Fruit fly (Drosophila melanogaster) whole organism, embryonic: Measurements from ENCODE around the gene Hayan.

Source experiments
- Bdp1 ChIP-seq: fragments of 200-800 bp; sonication (Bioruptor generic); optimal IDR thresholded peaks from 3 replicates; lab custom pipeline; 2016; ENCODE audit warnings: missing biosample characterization, missing genetic modification characterization
- CG1024 ChIP-seq: fragments of 200-800 bp; sonication (Bioruptor generic); IDR thresholded peaks from 2 replicates; pipeline ENCODE4 v1.3.6; 2022; ENCODE audit warnings: missing biosample characterization, missing genetic modification characterization
- CG10431 ChIP-seq: fragments of 200-800 bp; sonication (Bioruptor generic); optimal IDR thresholded peaks from 3 replicates; lab custom pipeline; 2018; ENCODE audit warnings: missing biosample characterization, mild to moderate bottlenecking, missing genetic modification characterization
- CG11696 ChIP-seq: fragments of 200-800 bp; sonication (Bioruptor generic); IDR thresholded peaks from 2 replicates; pipeline ENCODE4 v1.3.6; 2022; ENCODE audit warnings: missing biosample characterization, missing genetic modification characterization
- CG12155 ChIP-seq: fragments of 200-800 bp; sonication (Bioruptor generic); optimal IDR thresholded peaks from 3 replicates; lab custom pipeline; 2016; ENCODE audit warnings: missing biosample characterization, missing genetic modification characterization
- CG15011 ChIP-seq: fragments of 200-800 bp; sonication (Bioruptor generic); optimal IDR thresholded peaks from 3 replicates; lab custom pipeline; 2018; ENCODE audit warnings: missing biosample characterization, mild to moderate bottlenecking, missing genetic modification characterization
- CG15601 ChIP-seq: fragments of 200-800 bp; sonication (Bioruptor generic); optimal IDR thresholded peaks from 3 replicates; lab custom pipeline; 2019; ENCODE audit warnings: missing biosample characterization, mild to moderate bottlenecking, missing genetic modification characterization, moderate library complexity
- CG16779 ChIP-seq: fragments of 200-800 bp; sonication (Bioruptor generic); IDR thresholded peaks from 2 replicates; pipeline ENCODE4 v1.3.6; 2022; ENCODE audit warnings: missing biosample characterization, missing genetic modification characterization
- CG17328 ChIP-seq: fragments of 200-800 bp; sonication (Bioruptor generic); IDR thresholded peaks from 2 replicates; pipeline ENCODE4 v1.3.6; 2022; ENCODE audit warnings: missing biosample characterization, missing genetic modification characterization
- CG18011 ChIP-seq: fragments of 200-800 bp; sonication (Bioruptor generic); optimal IDR thresholded peaks from 2 replicates; lab custom pipeline; 2017; ENCODE audit warnings: missing biosample characterization, missing genetic modification characterization, mild to moderate bottlenecking, moderate library complexity, missing genotype
- CG1832 ChIP-seq: fragments of 200-800 bp; sonication (Bioruptor generic); optimal IDR thresholded peaks from 2 replicates; lab custom pipeline; 2017; ENCODE audit warnings: missing biosample characterization, mild to moderate bottlenecking, missing genetic modification characterization, inconsistent platforms
- CG18599 ChIP-seq: fragments of 200-800 bp; sonication (Bioruptor generic); optimal IDR thresholded peaks from 3 replicates; lab custom pipeline; 2017; ENCODE audit warnings: missing biosample characterization, missing genetic modification characterization, mild to moderate bottlenecking, moderate library complexity, missing genetic modification reagents
- CG2678 ChIP-seq: fragments of 200-800 bp; sonication (Bioruptor generic); optimal IDR thresholded peaks from 3 replicates; lab custom pipeline; 2019; ENCODE audit warnings: missing biosample characterization, mild to moderate bottlenecking, missing genetic modification characterization, moderate library complexity
- CG3995 ChIP-seq: fragments of 200-800 bp; sonication (Bioruptor generic); optimal IDR thresholded peaks from 3 replicates; lab custom pipeline; 2016; ENCODE audit warnings: missing biosample characterization, missing genetic modification characterization
- CG4282 ChIP-seq: fragments of 200-800 bp; sonication (Bioruptor generic); optimal IDR thresholded peaks from 2 replicates; lab custom pipeline; 2016; ENCODE audit warnings: missing biosample characterization, missing genetic modification characterization
- CG6254 ChIP-seq: fragments of 200-800 bp; sonication (Bioruptor generic); optimal IDR thresholded peaks from 3 replicates; lab custom pipeline; 2017; ENCODE audit warnings: mild to moderate bottlenecking, missing biosample characterization, missing genetic modification reagents, missing genetic modification characterization
- CHES-1-like ChIP-seq: fragments of 200-800 bp; sonication (Bioruptor generic); optimal IDR thresholded peaks from 2 replicates; lab custom pipeline; 2016; ENCODE audit warnings: missing biosample characterization, missing genetic modification characterization
- Dfd ChIP-seq, 2 experiments: fragments of >200 bp; optimal IDR thresholded peaks; 2 replicates each; lab custom pipeline; 2017; ENCODE audit warnings: missing biosample characterization in 2 of 2, missing genetic modification characterization in 2 of 2
- E2f1 ChIP-seq: fragments of 200-800 bp; sonication (Bioruptor generic); IDR thresholded peaks from 2 replicates; pipeline ENCODE4 v1.3.6; 2022; ENCODE audit warnings: missing biosample characterization, missing genetic modification characterization
- Eip74EF ChIP-seq, 2 experiments: fragments of 200-800 bp in 1 of 2; fragments of >200 bp in 1 of 2; sonication (Bioruptor generic) in 1 of 2; optimal IDR thresholded peaks; 2 replicates each; lab custom pipeline; 2017 to 2019; ENCODE audit warnings: missing biosample characterization in 2 of 2, missing genetic modification characterization in 2 of 2, mild to moderate bottlenecking in 1 of 2, moderate library complexity in 1 of 2
- HHEX ChIP-seq: fragments of 200-800 bp; sonication (Bioruptor generic); optimal IDR thresholded peaks from 3 replicates; lab custom pipeline; 2017; ENCODE audit warnings: missing biosample characterization, mild to moderate bottlenecking, missing genetic modification characterization, missing genetic modification reagents
- HLH54F ChIP-seq: fragments of 200-800 bp; sonication (Bioruptor generic); optimal IDR thresholded peaks from 3 replicates; lab custom pipeline; 2016; ENCODE audit warnings: missing biosample characterization, missing genetic modification characterization
- Hey ChIP-seq: fragments of 200-800 bp; sonication (Bioruptor generic); optimal IDR thresholded peaks from 3 replicates; lab custom pipeline; 2018; ENCODE audit warnings: missing biosample characterization, mild to moderate bottlenecking, missing genetic modification characterization
- Hmx ChIP-seq: fragments of 200-800 bp; sonication (Bioruptor generic); optimal IDR thresholded peaks from 2 replicates; lab custom pipeline; 2016; ENCODE audit warnings: missing biosample characterization, missing genetic modification characterization
- Hr3 ChIP-seq: fragments of 200-800 bp; sonication (Bioruptor generic); optimal IDR thresholded peaks from 3 replicates; lab custom pipeline; 2016; ENCODE audit warnings: missing biosample characterization, missing genetic modification characterization
- Hr51 ChIP-seq, 2 experiments: fragments of 200-800 bp; sonication (Bioruptor generic); optimal IDR thresholded peaks; 2 replicates in 1 of 2; 3 replicates in 1 of 2; lab custom pipeline; 2016 to 2018; ENCODE audit warnings: missing biosample characterization in 2 of 2, missing genetic modification characterization in 2 of 2, mild to moderate bottlenecking in 1 of 2, moderate library complexity in 1 of 2
- Nf-YA ChIP-seq: fragments of 200-800 bp; sonication (Bioruptor generic); IDR thresholded peaks from 2 replicates; pipeline ENCODE4 v1.3.6; 2022; ENCODE audit warnings: missing biosample characterization, missing genetic modification characterization
- PHDP ChIP-seq: fragments of 200-800 bp; sonication (Bioruptor generic); optimal IDR thresholded peaks from 3 replicates; lab custom pipeline; 2018; ENCODE audit warnings: missing biosample characterization, mild to moderate bottlenecking, missing genetic modification characterization, moderate library complexity
- amos ChIP-seq: fragments of 200-800 bp; sonication (Bioruptor generic); IDR thresholded peaks from 2 replicates; pipeline ENCODE4 v1.3.6; 2022; ENCODE audit warnings: missing biosample characterization, missing genetic modification characterization; ENCODE audit not compliant: partially characterized antibody
- aop ChIP-seq: fragments of 200-800 bp; sonication (Bioruptor generic); IDR thresholded peaks from 2 replicates; pipeline ENCODE4 v1.3.6; 2022; ENCODE audit warnings: missing biosample characterization, missing genetic modification characterization
- bab2 ChIP-seq: fragments of 200-800 bp; sonication (Bioruptor generic); optimal IDR thresholded peaks from 2 replicates; lab custom pipeline; 2016; ENCODE audit warnings: missing biosample characterization, missing genetic modification characterization
- ewg ChIP-seq: fragments of 200-800 bp; sonication (Bioruptor generic); optimal IDR thresholded peaks from 3 replicates; lab custom pipeline; 2017; ENCODE audit warnings: mild to moderate bottlenecking, missing biosample characterization, missing genetic modification reagents, missing genetic modification characterization
- eyg ChIP-seq: fragments of 200-800 bp; sonication (Bioruptor generic); optimal IDR thresholded peaks from 3 replicates; lab custom pipeline; 2016; ENCODE audit warnings: missing biosample characterization, missing genetic modification characterization
- ftz-f1 ChIP-seq: fragments of 200-800 bp; sonication (Bioruptor generic); optimal IDR thresholded peaks from 2 replicates; lab custom pipeline; 2016; ENCODE audit warnings: missing biosample characterization, missing genetic modification characterization
- gsb ChIP-seq: fragments of 200-800 bp; sonication (Bioruptor generic); IDR thresholded peaks from 2 replicates; pipeline ENCODE4 v1.3.6; 2022; ENCODE audit warnings: missing biosample characterization, missing genetic modification characterization
- ham ChIP-seq: fragments of 200-800 bp; sonication (Bioruptor generic); IDR thresholded peaks from 2 replicates; pipeline ENCODE4 v1.3.6; 2022; ENCODE audit warnings: missing biosample characterization, missing genetic modification characterization
- hkb ChIP-seq, 2 experiments: fragments of 200-800 bp in 1 of 2; fragments of >200 bp in 1 of 2; sonication (Bioruptor generic) in 1 of 2; IDR thresholded peaks in 1 of 2; optimal IDR thresholded peaks in 1 of 2; 2 replicates each; pipeline versions ENCODE4 v1.3.6 to Lab custom; 2017 to 2022; ENCODE audit warnings: missing biosample characterization in 1 of 2, missing genetic modification characterization in 1 of 2
- luna ChIP-seq: fragments of 200-800 bp; sonication (Bioruptor generic); optimal IDR thresholded peaks from 2 replicates; lab custom pipeline; 2016; ENCODE audit warnings: missing biosample characterization, missing genetic modification characterization
- mam ChIP-seq: fragments of 200-800 bp; sonication (Bioruptor generic); optimal IDR thresholded peaks from 3 replicates; lab custom pipeline; 2016; ENCODE audit warnings: missing biosample characterization, missing genetic modification characterization
- nmo ChIP-seq: fragments of 200-800 bp; sonication (Bioruptor generic); optimal IDR thresholded peaks from 2 replicates; lab custom pipeline; 2018; ENCODE audit warnings: missing biosample characterization, mild to moderate bottlenecking, missing genetic modification characterization, moderate library complexity
- oc ChIP-seq: fragments of 200-800 bp; sonication (Bioruptor generic); optimal IDR thresholded peaks from 2 replicates; lab custom pipeline; 2018; ENCODE audit warnings: missing biosample characterization, mild to moderate bottlenecking, missing genetic modification characterization, moderate library complexity
- pho ChIP-seq: fragments of 200-800 bp; sonication (Bioruptor generic); optimal IDR thresholded peaks from 2 replicates; lab custom pipeline; 2016; ENCODE audit warnings: missing biosample characterization, missing genetic modification characterization
- prd ChIP-seq, 3 experiments: fragments of >200 bp in 2 of 3; fragments of 200-800 bp in 1 of 3; sonication (Bioruptor generic) in 1 of 3; optimal IDR thresholded peaks in 2 of 3; IDR thresholded peaks in 1 of 3; 2 replicates in 2 of 3; 3 replicates in 1 of 3; pipeline versions ENCODE4 v1.3.6 to Lab custom; 2017 to 2022; ENCODE audit warnings: missing biosample characterization in 1 of 3, missing genetic modification characterization in 1 of 3
- seq ChIP-seq: fragments of 200-800 bp; sonication (Bioruptor generic); IDR thresholded peaks from 2 replicates; pipeline ENCODE4 v1.3.6; 2022; ENCODE audit warnings: missing biosample characterization, missing genetic modification characterization
- stc ChIP-seq: fragments of 200-800 bp; sonication (Bioruptor generic); IDR thresholded peaks from 2 replicates; pipeline ENCODE4 v1.3.6; 2022; ENCODE audit warnings: missing biosample characterization, missing genetic modification characterization
- tna ChIP-seq: fragments of 200-800 bp; sonication (Bioruptor generic); IDR thresholded peaks from 2 replicates; pipeline ENCODE4 v1.3.6; 2022; ENCODE audit warnings: missing biosample characterization, missing genetic modification characterization; ENCODE audit not compliant: partially characterized antibody
- ttk ChIP-seq: fragments of 200-800 bp; sonication (Bioruptor generic); IDR thresholded peaks from 2 replicates; pipeline ENCODE4 v2.1.2; 2022; ENCODE audit warnings: missing biosample characterization, missing genetic modification characterization
- usp ChIP-seq: fragments of >200 bp; optimal IDR thresholded peaks from 2 replicates; lab custom pipeline; 2017; ENCODE audit warnings: missing biosample characterization, missing genetic modification characterization
- vfl ChIP-seq: fragments of 200-800 bp; sonication (Bioruptor generic); optimal IDR thresholded peaks from 2 replicates; lab custom pipeline; 2016; ENCODE audit warnings: missing biosample characterization, missing genetic modification characterization
- wor ChIP-seq: fragments of 200-800 bp; sonication (Bioruptor generic); IDR thresholded peaks from 2 replicates; pipeline ENCODE4 v1.3.6; 2022; ENCODE audit warnings: missing biosample characterization, missing genetic modification characterization

Gene Hayan

dm6 chrX:18533308-18533707 lies 49.7 kb upstream of the Hayan start (continued):
- TF ChIP-seq gsb (GFP tag; lab: Robert Waterston, UW) (no peak), CG15011 (GFP tag; lab: Kevin White, UChicago) (no peak), ewg (GFP tag; lab: Kevin White, UChicago) (peak; percentile 34), PHDP (tag; lab: Kevin White, UChicago) (peak; percentile 46), Hey (no peak), CG10431 (no peak), CG18599 (GFP tag; lab: Kevin White, UChicago) (no peak), E2f1 (GFP tag; lab: Robert Waterston, UW) (no peak), seq (GFP tag; lab: Robert Waterston, UW) (no peak), HHEX (GFP tag; lab: Kevin White, UChicago) (no peak), usp (GFP tag; lab: Kevin White, UChicago) (no peak), oc (no peak), wor (GFP tag; lab: Robert Waterston, UW) (no peak), aop (GFP tag; lab: Robert Waterston, UW) (no peak), CG2678 (tag; lab: Kevin White, UChicago) (peak; percentile 35), Nf-YA (no peak), CG3995 (no peak), Hr51 (GFP tag; optimal IDR thresholded peaks at IDR 0.05; lab: Kevin White, UChicago) (peak in 1 of 2 experiments; percentile 45), hkb (optimal IDR thresholded peaks at IDR 0.05; lab: Kevin White, UChicago) (no peak), hkb (GFP tag; IDR thresholded peaks at IDR 0.05; lab: Robert Waterston, UW) (no peak), vfl (GFP tag; lab: Kevin White, UChicago) (no peak), CG11696 (no peak), prd (optimal IDR thresholded peaks at IDR 0.05; lab: Kevin White, UChicago) (no peak), prd (GFP tag; IDR thresholded peaks at IDR 0.05; lab: Robert Waterston, UW) (peak; percentile 27; the same call in 1 of the 3 replicates), Hr3 (peak; percentile 41), CG4282 (GFP tag; lab: Kevin White, UChicago) (no peak), ham (GFP tag; lab: Robert Waterston, UW) (no peak), CHES-1-like (no peak), luna (GFP tag; lab: Kevin White, UChicago) (no peak), CG18011 (no peak), amos (no peak), Dfd (GFP tag; optimal IDR thresholded peaks at IDR 0.05; lab: Kevin White, UChicago) (no peak), CG6254 (GFP tag; lab: Kevin White, UChicago) (no peak), tna (no peak), nmo (GFP tag; lab: Kevin White, UChicago) (peak; percentile 44), CG1832 (GFP tag; lab: Kevin White, UChicago) (no peak), pho (GFP tag; lab: Kevin White, UChicago) (no peak), CG15601 (tag; lab: Kevin White, UChicago) (no peak), bab2 (GFP tag; lab: Kevin White, UChicago) (peak; percentile 47), ttk (GFP tag; lab: Robert Waterston, UW) (0 out of 2 replicates have a peak, but pooled peaks have one; percentile 7), HLH54F (GFP tag; lab: Kevin White, UChicago) (no peak), Bdp1 (GFP tag; lab: Kevin White, UChicago) (no peak), CG12155 (GFP tag; lab: Kevin White, UChicago) (no peak), CG1024 (GFP tag; lab: Robert Waterston, UW) (no peak), Hmx (no peak), stc (no peak), CG16779 (GFP tag; lab: Robert Waterston, UW) (no peak), CG17328 (GFP tag; lab: Robert Waterston, UW) (0 out of 2 replicates have a peak, but pooled peaks have one; percentile 41), ftz-f1 (no peak), Eip74EF (GFP tag; optimal IDR thresholded peaks at IDR 0.05; lab: Kevin White, UChicago) (peak in 1 of 2 experiments; percentile 61), mam (GFP tag; lab: Kevin White, UChicago) (no peak), eyg (GFP tag; lab: Kevin White, UChicago) (no peak)
